Worm (Caenorhabditis elegans) whole organism, early embryonic: Measurements from ENCODE around the gene srlf-27.

Experiments used
- B0310.2 ChIP-seq: sonication (generic microtip); optimal IDR thresholded peaks from 2 replicates; lab custom pipeline; 2016; ENCODE audit warnings: mild to moderate bottlenecking, missing genetic modification characterization, missing compliant biosample characterization
- F13C5.2 ChIP-seq: sonication (generic microtip); optimal IDR thresholded peaks from 2 replicates; lab custom pipeline; 2017; ENCODE audit warnings: mild to moderate bottlenecking, missing genetic modification characterization, inconsistent platforms, missing compliant biosample characterization
- ama-1 ChIP-seq: fragments of 150-350 bp; optimal IDR thresholded peaks from 2 replicates; lab custom pipeline; 2014
- ceh-36 ChIP-seq: sonication (generic microtip); optimal IDR thresholded peaks from 2 replicates; lab custom pipeline; 2016; ENCODE audit warnings: missing genetic modification characterization, inconsistent platforms, missing compliant biosample characterization
- flt-1 ChIP-seq: fragments of 200-800 bp; sonication (Bioruptor generic); IDR thresholded peaks from 2 replicates; pipeline ENCODE4 v1.3.6; 2022; ENCODE audit warnings: missing genetic modification characterization, missing compliant biosample characterization
- hmbx-1 ChIP-seq: sonication (generic microtip); optimal IDR thresholded peaks from 2 replicates; lab custom pipeline; 2016; ENCODE audit warnings: mild to moderate bottlenecking, missing genetic modification characterization, missing compliant biosample characterization
- hmg-4 ChIP-seq: fragments of 200-800 bp; sonication (Bioruptor generic); optimal IDR thresholded peaks from 2 replicates; lab custom pipeline; 2018; ENCODE audit warnings: mild to moderate bottlenecking, missing genetic modification characterization, missing compliant biosample characterization
- scrt-1 ChIP-seq: fragments of 200-800 bp; sonication (Bioruptor generic); IDR thresholded peaks from 2 replicates; pipeline ENCODE4 v1.3.6; 2022; ENCODE audit warnings: missing genetic modification characterization, missing compliant biosample characterization
- tbx-37 ChIP-seq: fragments of 200-800 bp; sonication (Bioruptor generic); conservative IDR thresholded peaks from 2 replicates; pipeline ENCODE4 v1.3.6; 2022; ENCODE audit warnings: missing genetic modification reagents, missing genetic modification characterization, missing compliant biosample characterization

ce11 chrIV:14617059-14617458 lies 20.5 kb upstream of the srlf-27 start:
- no peak for TF ChIP-seq hmbx-1 (tag; lab: Kevin White, UChicago)
- no peak for TF ChIP-seq ceh-36 (tag; lab: Kevin White, UChicago)
- TF ChIP-seq ama-1 (lab: Kevin White, UChicago): no peak
- TF ChIP-seq B0310.2 (tag; lab: Kevin White, UChicago): no peak
- no peak for TF ChIP-seq hmg-4 (GFP tag; lab: Kevin White, UChicago)
- no peak for TF ChIP-seq tbx-37 (GFP tag; lab: Robert Waterston, UW)
- no peak for TF ChIP-seq flt-1 (GFP tag; lab: Robert Waterston, UW)
- no peak for TF ChIP-seq F13C5.2 (tag; lab: Kevin White, UChicago)
- TF ChIP-seq scrt-1 (GFP tag; lab: Robert Waterston, UW): no peak
